Worm (Caenorhabditis elegans) whole organism, late embryonic: ENCODE data around the gene tbc-16.

Experiments used
- ceh-24 ChIP-seq: sonication (generic microtip); optimal IDR thresholded peaks from 2 replicates; lab custom pipeline; 2016; ENCODE audit warnings: mild to moderate bottlenecking, missing genetic modification characterization, missing compliant biosample characterization
- ets-4 ChIP-seq: sonication (generic microtip); optimal IDR thresholded peaks from 2 replicates; lab custom pipeline; 2016; ENCODE audit warnings: missing genetic modification characterization, missing compliant biosample characterization
- fkh-10 ChIP-seq: fragments of 150-350 bp; optimal IDR thresholded peaks from 2 replicates; lab custom pipeline; 2014; ENCODE audit warnings: missing biosample characterization, missing genetic modification reagents, missing genetic modification characterization
- hlh-15 ChIP-seq: sonication (generic microtip); optimal IDR thresholded peaks from 2 replicates; lab custom pipeline; 2016; ENCODE audit warnings: missing genetic modification characterization, missing compliant biosample characterization
- nfya-1 ChIP-seq: sonication (generic microtip); optimal IDR thresholded peaks from 2 replicates; lab custom pipeline; 2017; ENCODE audit warnings: missing genetic modification characterization, mild to moderate bottlenecking, missing compliant biosample characterization, antibody characterized with exemption, moderate library complexity
- nhr-11 ChIP-seq: fragments of 150-350 bp; optimal IDR thresholded peaks from 2 replicates; lab custom pipeline; 2014; ENCODE audit warnings: missing biosample characterization, missing genetic modification characterization
- unc-86 ChIP-seq: sonication (generic microtip); optimal IDR thresholded peaks from 2 replicates; lab custom pipeline; 2016; ENCODE audit warnings: missing genetic modification characterization, missing compliant biosample characterization

- TF ChIP-seq unc-86 (tag; lab: Kevin White, UChicago) (no peak), ets-4 (no peak), nhr-11 (tag; lab: Kevin White, UChicago) (no peak), nfya-1 (tag; lab: Kevin White, UChicago) (no peak), fkh-10 (GFP tag; lab: Kevin White, UChicago) (no peak), hlh-15 (no peak), ceh-24 (no peak)
Observed at ce11 chrX:5868030-5868429, 29.1 kb upstream of the tbc-16 start.
